Worm (Caenorhabditis elegans) whole organism, dauer: ENCODE data around the gene rpl-2.

Experiments used
- unc-62 ChIP-seq: sonication (generic microtip); optimal IDR thresholded peaks from 2 replicates; lab custom pipeline; 2017; ENCODE audit warnings: missing biosample characterization, missing genetic modification reagents, missing genetic modification characterization

Gene rpl-2

DNA sequence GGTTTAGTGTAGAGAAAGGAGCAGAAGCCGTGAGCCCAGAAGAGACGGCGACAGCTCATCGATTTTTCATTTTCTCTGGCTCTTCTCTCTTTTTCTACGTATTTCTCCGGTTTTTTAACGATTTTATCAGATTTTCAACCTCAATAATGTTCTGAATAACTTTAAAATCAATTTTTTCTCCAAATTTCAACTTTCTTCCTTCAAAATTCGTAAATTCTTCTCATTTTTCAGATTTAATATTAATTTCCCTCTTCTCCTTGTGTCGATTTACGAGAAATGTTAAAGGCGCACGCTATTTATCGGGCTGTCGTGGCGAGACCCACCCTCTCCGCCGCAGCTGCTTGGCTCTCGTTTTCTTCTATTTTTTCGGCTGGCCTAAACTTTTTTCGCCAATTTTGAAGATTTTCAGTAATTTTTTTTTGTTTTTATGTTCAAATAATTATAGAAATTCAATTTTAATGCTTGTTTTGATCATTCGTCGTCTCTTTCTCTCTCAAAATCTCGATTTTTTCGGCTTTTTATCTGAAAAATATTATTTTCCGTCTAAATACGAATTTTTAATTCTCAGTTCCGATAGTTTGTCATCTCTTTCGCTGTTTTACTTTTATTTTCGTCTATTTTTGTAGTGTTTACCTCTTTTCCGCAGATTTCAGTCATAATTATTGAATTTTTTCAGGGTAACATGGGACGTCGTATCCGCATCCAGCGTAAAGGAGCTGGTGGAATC is at the start of gene rpl-2, which contains the start of gene calf-1:
Gene rpl-2, plus strand, starts transcription at position 677 of the 727 bp plus-strand sequence.
Gene calf-1, minus strand, starts transcription at position 77 of the 727 bp plus-strand sequence.
- TF ChIP-seq unc-62 (GFP tag; lab: Kevin White, UChicago) = no peak

- no peak for TF ChIP-seq unc-62 (GFP tag; lab: Kevin White, UChicago)
These were observed 33.6 kb upstream of the rpl-2 start for ce11 chrV:20445898-20446297.

DNA sequence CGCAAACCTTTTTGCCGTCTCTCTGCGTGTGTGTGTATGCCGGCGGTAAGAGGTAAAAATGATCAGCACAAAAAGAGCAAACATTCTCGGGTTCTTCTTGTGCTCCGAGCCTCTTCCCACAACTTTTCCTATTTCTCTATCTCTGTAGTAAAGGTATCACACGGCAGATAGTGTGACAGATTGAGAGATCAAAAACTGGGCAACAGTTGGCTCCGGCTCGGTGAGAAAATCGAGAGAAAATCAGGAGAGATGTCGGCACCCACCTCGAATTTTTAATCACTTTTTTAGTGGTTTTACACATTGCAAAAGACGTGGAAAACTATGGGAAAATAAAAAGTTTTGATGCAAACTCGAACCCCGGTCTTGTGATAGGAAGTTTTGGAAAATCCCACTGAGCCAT is 27.7 kb upstream of the rpl-2 start:
- TF ChIP-seq unc-62 (GFP tag; lab: Kevin White, UChicago) = no peak

DNA sequence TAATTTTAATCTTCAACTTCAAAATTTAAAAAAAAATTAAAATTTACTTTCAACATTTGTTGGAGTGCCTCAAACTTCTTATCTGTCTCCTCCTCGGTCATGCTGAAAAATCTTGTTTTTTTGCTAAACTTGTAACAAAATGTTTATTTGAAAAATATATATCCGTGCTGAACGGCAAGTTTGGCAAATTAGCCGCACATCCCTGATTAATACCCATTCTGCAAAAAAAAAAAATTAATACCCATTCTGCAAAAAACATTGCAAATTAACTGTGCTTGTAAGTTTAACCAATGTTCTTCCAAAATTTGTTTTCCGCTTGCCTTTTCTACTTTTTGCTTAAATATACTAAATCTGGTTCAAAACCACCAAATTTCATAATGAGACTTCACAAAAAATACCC is 26.4 kb upstream of the rpl-2 start, which contains the start of gene F48F5.6:
Gene F48F5.6, minus strand, starts transcription at position 101 of the 400 bp plus-strand sequence.
- no peak for TF ChIP-seq unc-62 (GFP tag; lab: Kevin White, UChicago)

DNA sequence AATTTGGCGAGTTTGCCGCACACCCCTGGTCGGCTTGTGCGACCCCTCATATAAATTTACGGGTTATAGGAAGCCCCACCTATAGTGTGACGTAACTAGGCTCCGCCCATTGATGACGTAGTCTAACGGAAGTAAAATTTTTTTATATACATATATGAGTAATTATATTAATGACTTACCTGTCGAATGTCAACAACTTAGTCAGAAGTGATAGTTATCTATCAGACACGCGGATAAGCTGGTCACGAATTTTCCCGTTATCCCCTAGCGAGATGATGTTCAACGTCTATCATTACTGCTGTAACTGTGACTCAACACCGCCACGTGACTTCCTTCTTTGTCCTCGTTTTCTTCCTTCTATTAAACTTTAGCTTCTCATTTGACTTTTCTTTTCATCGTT is 25.7 kb upstream of the rpl-2 start, which contains the start of gene srd-70:
Gene srd-70, plus strand, starts transcription at position 301 of the 400 bp plus-strand sequence.
- no peak for TF ChIP-seq unc-62 (GFP tag; lab: Kevin White, UChicago)

DNA sequence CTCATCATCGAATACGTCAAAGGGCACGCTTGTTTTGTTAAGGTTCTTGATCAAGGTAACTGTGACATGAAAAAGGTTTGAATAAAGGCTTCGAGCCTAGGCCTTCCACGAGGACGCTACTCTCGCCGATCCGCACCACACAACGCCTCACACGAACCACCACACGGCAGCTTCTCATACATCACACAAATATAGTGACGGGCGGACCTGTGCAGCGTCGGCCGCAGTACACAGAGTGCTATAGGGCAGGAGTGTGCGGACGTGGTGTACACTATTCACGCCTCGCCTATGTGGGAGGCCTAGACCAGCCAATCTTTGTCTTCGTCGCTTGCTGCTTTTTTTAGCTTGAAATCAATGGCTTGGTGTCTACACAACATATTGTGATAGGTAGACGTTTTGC is 23.9 kb upstream of the rpl-2 start:
- TF ChIP-seq unc-62 (GFP tag; lab: Kevin White, UChicago) = no peak

DNA sequence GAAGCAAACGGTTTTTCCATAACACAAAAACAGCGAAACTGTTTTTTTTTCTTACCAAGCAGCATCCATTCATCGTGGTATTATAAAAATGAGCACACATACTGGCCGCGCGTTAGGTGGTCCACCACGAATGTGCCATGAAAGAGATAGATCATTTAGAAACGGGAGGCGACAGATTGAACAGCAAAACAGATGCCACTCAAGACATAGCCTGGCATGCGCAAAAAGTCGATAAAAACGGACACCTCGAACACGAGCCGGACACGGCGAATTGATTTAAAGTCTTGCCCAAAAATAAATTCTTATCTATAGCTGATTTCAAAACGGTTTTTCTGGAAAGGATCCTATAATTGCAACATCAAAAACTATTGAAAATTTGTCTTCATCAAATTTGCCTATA is 22.3 kb upstream of the rpl-2 start:
- TF ChIP-seq unc-62 (GFP tag; lab: Kevin White, UChicago) = no peak

- no peak for TF ChIP-seq unc-62 (GFP tag; lab: Kevin White, UChicago)
These were observed 18.7 kb upstream of the rpl-2 start, which contains the start of gene B0250.18 for ce11 chrV:20460808-20461207. B0250.18 (minus strand) TSS chrV:20460908.

- no peak for TF ChIP-seq unc-62 (GFP tag; lab: Kevin White, UChicago)
These were observed 14.7 kb upstream of the rpl-2 start for ce11 chrV:20464778-20465177.

- TF ChIP-seq unc-62 (GFP tag; lab: Kevin White, UChicago) = no peak
These were observed 9.1 kb upstream of the rpl-2 start, which contains the start of gene B0250.8 for ce11 chrV:20470385-20470784. B0250.8 (minus strand) TSS chrV:20470485.

DNA sequence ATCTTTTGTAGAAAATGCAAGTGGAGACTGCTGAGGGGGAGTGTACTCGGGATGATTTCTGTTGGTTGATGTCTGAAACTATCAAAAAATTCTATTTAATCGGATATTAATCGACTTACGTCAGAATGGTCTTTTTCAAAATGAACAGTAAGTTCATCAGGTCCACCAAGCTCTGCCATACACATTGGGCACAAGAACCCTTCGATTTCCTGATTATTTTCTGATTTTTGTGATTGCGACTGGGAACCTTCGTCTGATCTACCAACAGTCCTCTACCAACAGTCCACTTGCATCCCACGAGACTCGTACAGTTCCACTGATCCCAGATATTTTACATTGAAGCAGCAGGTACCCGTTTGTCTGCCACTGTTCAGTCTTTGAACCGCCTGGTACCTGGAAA is 4.5 kb upstream of the rpl-2 start:
- no peak for TF ChIP-seq unc-62 (GFP tag; lab: Kevin White, UChicago)

DNA sequence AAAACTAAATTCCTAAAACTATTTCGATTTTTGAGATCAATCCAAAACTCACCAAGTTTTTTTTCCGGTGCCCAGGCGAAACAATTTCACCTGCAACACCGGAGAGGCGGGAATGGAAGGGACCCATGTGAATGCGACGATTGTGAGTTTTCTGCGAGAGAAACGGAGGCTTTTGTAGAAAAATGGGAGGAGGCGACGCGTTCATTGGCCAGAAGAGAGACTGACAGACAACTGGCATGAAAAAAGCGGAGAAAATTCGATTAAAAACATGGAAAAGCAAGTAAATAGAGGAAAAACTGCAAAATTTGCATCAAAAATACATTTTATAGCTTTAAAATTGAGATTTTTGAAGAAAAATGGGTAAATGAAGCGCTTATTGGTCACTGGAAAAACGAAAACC is 3.7 kb upstream of the rpl-2 start, which contains the start of gene B0250.7:
Gene B0250.7, minus strand, starts transcription at position 232 of the 400 bp plus-strand sequence.
- TF ChIP-seq unc-62 (GFP tag; lab: Kevin White, UChicago) = no peak

ce11 chrV:20476514-20476913 is 3.0 kb upstream of the rpl-2 start:
- TF ChIP-seq unc-62 (GFP tag; lab: Kevin White, UChicago) = no peak

DNA sequence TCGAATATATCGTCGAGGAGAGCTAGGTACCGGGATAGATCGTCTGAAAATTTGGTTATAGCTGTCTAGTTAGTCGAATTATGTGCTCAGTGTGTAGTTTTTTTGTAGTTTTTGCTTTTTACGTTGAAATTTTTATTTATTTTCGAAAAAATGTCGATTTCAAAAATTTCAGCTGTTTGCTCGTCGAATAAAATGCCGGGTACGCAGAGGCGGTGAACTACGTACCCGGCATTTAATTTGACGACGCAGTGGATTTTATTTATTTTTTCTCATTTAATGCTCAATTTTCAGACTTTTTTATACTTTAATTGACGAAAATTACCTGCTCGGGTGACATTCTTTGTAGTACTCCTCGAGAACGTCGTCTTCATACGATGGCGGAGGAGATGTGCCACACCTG is 2.5 kb upstream of the rpl-2 start:
- TF ChIP-seq unc-62 (GFP tag; lab: Kevin White, UChicago) = no peak

- TF ChIP-seq unc-62 (GFP tag; lab: Kevin White, UChicago) = no peak
These were observed 1.3 kb downstream of the rpl-2 start for ce11 chrV:20480790-20481189.

DNA sequence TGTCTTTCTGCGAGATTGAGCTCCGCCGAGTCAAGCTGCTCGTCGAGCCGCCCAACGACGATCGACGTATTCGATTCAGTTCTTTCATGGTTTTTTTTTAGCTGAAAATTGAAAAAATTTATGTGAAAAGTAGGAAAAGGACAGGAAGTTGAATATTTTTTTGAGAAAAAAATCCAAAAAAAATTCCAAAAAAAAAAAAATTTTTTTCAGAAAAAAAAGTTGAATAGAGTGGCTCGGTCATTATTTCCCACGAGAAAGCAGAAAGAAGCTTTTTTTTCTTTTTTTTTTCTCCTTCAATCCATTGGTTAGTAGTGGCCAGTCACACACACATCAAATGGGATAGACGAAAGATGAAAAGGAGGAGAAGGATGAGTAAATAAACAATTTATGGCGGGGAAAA is 5.8 kb downstream of the rpl-2 start, which contains the start of gene dhcr-7:
Gene dhcr-7, minus strand, starts transcription at position 101 of the 400 bp plus-strand sequence.
- no peak for TF ChIP-seq unc-62 (GFP tag; lab: Kevin White, UChicago)

- no peak for TF ChIP-seq unc-62 (GFP tag; lab: Kevin White, UChicago)
These were observed 7.1 kb downstream of the rpl-2 start for ce11 chrV:20486549-20486948.
